Fruit fly (Drosophila melanogaster) whole organism, embryonic: ENCODE results near the gene Mvl.
A peak's percentile ranks its signal among the peaks of the same experiment; 100 is the strongest.

ENCODE experiments used
- Blimp-1 ChIP-seq: fragments of 200-800 bp; sonication (Bioruptor generic); optimal IDR thresholded peaks from 3 replicates; lab custom pipeline; 2018; ENCODE audit warnings: missing biosample characterization, missing genetic modification characterization, mild to moderate bottlenecking, moderate library complexity, missing genetic modification reagents
- CG12391 ChIP-seq: fragments of 200-800 bp; sonication (Bioruptor generic); optimal IDR thresholded peaks from 3 replicates; lab custom pipeline; 2018; ENCODE audit warnings: missing biosample characterization, mild to moderate bottlenecking, missing genetic modification characterization, moderate library complexity
- CG2129 ChIP-seq: fragments of 200-800 bp; sonication (Bioruptor generic); IDR thresholded peaks from 2 replicates; pipeline ENCODE4 v1.3.6; 2022; ENCODE audit warnings: missing biosample characterization, missing genetic modification characterization; ENCODE audit not compliant: partially characterized antibody
- CG4730 ChIP-seq: fragments of 200-800 bp; sonication (Bioruptor generic); IDR thresholded peaks from 2 replicates; pipeline ENCODE4 v1.3.6; 2022; ENCODE audit warnings: missing biosample characterization, missing genetic modification characterization
- CG6689 ChIP-seq: fragments of 200-800 bp; sonication (Bioruptor generic); IDR thresholded peaks from 2 replicates; pipeline ENCODE4 v1.3.6; 2022; ENCODE audit warnings: missing biosample characterization, missing genetic modification characterization
- CG6791 ChIP-seq: fragments of 200-800 bp; sonication (Bioruptor generic); IDR thresholded peaks from 3 replicates; pipeline ENCODE4 v1.3.6; 2022; ENCODE audit warnings: missing biosample characterization, missing genetic modification characterization; ENCODE audit not compliant: partially characterized antibody
- CG8388 ChIP-seq: fragments of 200-800 bp; sonication (Bioruptor generic); optimal IDR thresholded peaks from 2 replicates; lab custom pipeline; 2019; ENCODE audit warnings: missing biosample characterization, mild to moderate bottlenecking, missing genetic modification characterization, moderate library complexity
- Dll ChIP-seq: fragments of 200-800 bp; sonication (Bioruptor generic); IDR thresholded peaks from 4 replicates; pipeline ENCODE4 v1.3.6; 2022; ENCODE audit warnings: missing biosample characterization, missing genetic modification characterization; ENCODE audit not compliant: partially characterized antibody
- HLH4C ChIP-seq: fragments of 200-800 bp; sonication (Bioruptor generic); IDR thresholded peaks from 3 replicates; pipeline ENCODE4 v1.3.6; 2022; ENCODE audit warnings: missing biosample characterization, missing genetic modification characterization; ENCODE audit not compliant: partially characterized antibody
- Hey ChIP-seq: fragments of 200-800 bp; sonication (Bioruptor generic); optimal IDR thresholded peaks from 3 replicates; lab custom pipeline; 2018; ENCODE audit warnings: missing biosample characterization, mild to moderate bottlenecking, missing genetic modification characterization
- Hr3 ChIP-seq: fragments of 200-800 bp; sonication (Bioruptor generic); optimal IDR thresholded peaks from 3 replicates; lab custom pipeline; 2016; ENCODE audit warnings: missing biosample characterization, missing genetic modification characterization
- Jarid2 ChIP-seq: fragments of 200-800 bp; sonication (Bioruptor generic); optimal IDR thresholded peaks from 3 replicates; lab custom pipeline; 2017; ENCODE audit warnings: mild to moderate bottlenecking, missing biosample characterization, missing genetic modification reagents, missing genetic modification characterization
- MBD-R2 ChIP-seq: fragments of 200-800 bp; sonication (Bioruptor generic); IDR thresholded peaks from 2 replicates; pipeline ENCODE4 v1.3.6; 2022; ENCODE audit warnings: missing biosample characterization, missing genetic modification characterization
- MESR4 ChIP-seq: fragments of 200-800 bp; sonication (Bioruptor generic); optimal IDR thresholded peaks from 2 replicates; lab custom pipeline; 2018; ENCODE audit warnings: missing biosample characterization, mild to moderate bottlenecking, missing genetic modification characterization, moderate library complexity
- NK7.1 ChIP-seq: fragments of 200-800 bp; sonication (Bioruptor generic); optimal IDR thresholded peaks from 3 replicates; lab custom pipeline; 2016; ENCODE audit warnings: missing biosample characterization, missing genetic modification characterization
- Scr ChIP-seq: fragments of 200-800 bp; sonication (Bioruptor generic); IDR thresholded peaks from 2 replicates; pipeline ENCODE4 v1.3.6; 2022; ENCODE audit warnings: missing biosample characterization, missing genetic modification characterization; ENCODE audit not compliant: partially characterized antibody
- Sox102F ChIP-seq: fragments of 200-800 bp; sonication (Bioruptor generic); optimal IDR thresholded peaks from 2 replicates; lab custom pipeline; 2018; ENCODE audit warnings: missing biosample characterization, mild to moderate bottlenecking, missing genetic modification characterization, moderate library complexity
- TFAM ChIP-seq: fragments of 200-800 bp; sonication (Bioruptor generic); optimal IDR thresholded peaks from 2 replicates; lab custom pipeline; 2017; ENCODE audit warnings: missing biosample characterization, missing genetic modification characterization, inconsistent platforms
- Trl ChIP-seq, 3 experiments: fragments of >200 bp in 2 of 3; fragments of 200-800 bp in 1 of 3; sonication (Bioruptor generic) in 1 of 3; optimal IDR thresholded peaks; 2 replicates in 1 of 3; 3 replicates in 2 of 3; lab custom pipeline; 2016 to 2017; ENCODE audit warnings: missing biosample characterization in 1 of 3, missing genetic modification characterization in 1 of 3
- Usf ChIP-seq: fragments of 200-800 bp; sonication (Bioruptor generic); optimal IDR thresholded peaks from 2 replicates; lab custom pipeline; 2017; ENCODE audit warnings: missing genotype, missing biosample characterization, missing genetic modification characterization
- Xbp1 ChIP-seq: fragments of 200-800 bp; sonication (Bioruptor generic); optimal IDR thresholded peaks from 3 replicates; lab custom pipeline; 2016; ENCODE audit warnings: missing biosample characterization, mild to moderate bottlenecking, missing genetic modification characterization
- al ChIP-seq: fragments of 200-800 bp; sonication (Bioruptor generic); IDR thresholded peaks from 2 replicates; pipeline ENCODE4 v1.3.6; 2022; ENCODE audit warnings: missing biosample characterization, missing genetic modification characterization
- ash1 ChIP-seq: fragments of 200-800 bp; sonication (Bioruptor generic); optimal IDR thresholded peaks from 2 replicates; lab custom pipeline; 2018; ENCODE audit warnings: missing biosample characterization, mild to moderate bottlenecking, missing genetic modification characterization
- bowl ChIP-seq: fragments of 200-800 bp; sonication (Bioruptor generic); IDR thresholded peaks from 2 replicates; pipeline ENCODE4 v1.3.6; 2022; ENCODE audit warnings: missing biosample characterization, missing genetic modification characterization
- bsh ChIP-seq, 2 experiments: fragments of 200-800 bp; sonication (Bioruptor generic); optimal IDR thresholded peaks; 2 replicates each; lab custom pipeline; 2017 to 2018; ENCODE audit warnings: mild to moderate bottlenecking in 2 of 2, missing biosample characterization in 2 of 2, missing genetic modification characterization in 2 of 2, moderate library complexity in 1 of 2
- cg ChIP-seq: fragments of 200-800 bp; sonication (Bioruptor generic); optimal IDR thresholded peaks from 3 replicates; lab custom pipeline; 2019; ENCODE audit warnings: missing biosample characterization, mild to moderate bottlenecking, missing genetic modification characterization, moderate library complexity
- chif ChIP-seq, 2 experiments: fragments of 200-800 bp; sonication (Bioruptor generic); optimal IDR thresholded peaks; 3 replicates each; lab custom pipeline; 2016; ENCODE audit warnings: missing biosample characterization in 2 of 2, missing genetic modification characterization in 2 of 2
- chn ChIP-seq: fragments of 200-800 bp; sonication (Bioruptor generic); optimal IDR thresholded peaks from 2 replicates; lab custom pipeline; 2016; ENCODE audit warnings: missing biosample characterization, missing genetic modification characterization
- ci ChIP-seq: fragments of 200-800 bp; sonication (Bioruptor generic); IDR thresholded peaks from 3 replicates; pipeline ENCODE4 v1.3.6; 2022; ENCODE audit warnings: missing biosample characterization, missing genetic modification characterization
- crol ChIP-seq: fragments of 200-800 bp; sonication (Bioruptor generic); IDR thresholded peaks from 2 replicates; pipeline ENCODE4 v1.3.6; 2022; ENCODE audit warnings: missing biosample characterization, missing genetic modification characterization
- dimm ChIP-seq: fragments of 200-800 bp; sonication (Bioruptor generic); IDR thresholded peaks from 2 replicates; pipeline ENCODE4 v1.3.6; 2022; ENCODE audit warnings: missing biosample characterization, missing genetic modification characterization
- dmrt11E ChIP-seq: fragments of 200-800 bp; sonication (Bioruptor generic); optimal IDR thresholded peaks from 3 replicates; lab custom pipeline; 2018; ENCODE audit warnings: missing biosample characterization, mild to moderate bottlenecking, missing genetic modification characterization, moderate library complexity
- dmrt99B ChIP-seq: fragments of 200-800 bp; sonication (Bioruptor generic); optimal IDR thresholded peaks from 2 replicates; lab custom pipeline; 2018; ENCODE audit warnings: missing biosample characterization, mild to moderate bottlenecking, missing genetic modification characterization, moderate library complexity
- gce ChIP-seq: fragments of 200-800 bp; sonication (Bioruptor generic); IDR thresholded peaks from 3 replicates; pipeline ENCODE4 v1.3.6; 2022; ENCODE audit warnings: missing biosample characterization, missing genetic modification characterization
- hkb ChIP-seq, 2 experiments: fragments of 200-800 bp in 1 of 2; fragments of >200 bp in 1 of 2; sonication (Bioruptor generic) in 1 of 2; IDR thresholded peaks in 1 of 2; optimal IDR thresholded peaks in 1 of 2; 2 replicates each; pipeline versions ENCODE4 v1.3.6 to Lab custom; 2017 to 2022; ENCODE audit warnings: missing biosample characterization in 1 of 2, missing genetic modification characterization in 1 of 2
- insv ChIP-seq, 2 experiments: fragments of 200-800 bp; sonication (Bioruptor generic); optimal IDR thresholded peaks; 3 replicates each; lab custom pipeline; 2016 to 2018; ENCODE audit warnings: missing biosample characterization in 2 of 2, missing genetic modification characterization in 2 of 2
- kay ChIP-seq: fragments of 200-800 bp; sonication (Bioruptor generic); optimal IDR thresholded peaks from 2 replicates; lab custom pipeline; 2016; ENCODE audit warnings: missing biosample characterization, missing genetic modification characterization
- nerfin-1 ChIP-seq: fragments of 200-800 bp; sonication (Bioruptor generic); optimal IDR thresholded peaks from 3 replicates; lab custom pipeline; 2019; ENCODE audit warnings: missing biosample characterization, mild to moderate bottlenecking, missing genetic modification characterization, moderate library complexity
- onecut ChIP-seq: fragments of 200-800 bp; sonication (Bioruptor generic); IDR thresholded peaks from 2 replicates; pipeline ENCODE4 v1.3.6; 2022; ENCODE audit warnings: missing biosample characterization, missing genetic modification characterization
- pros ChIP-seq: fragments of 200-800 bp; sonication (Bioruptor generic); optimal IDR thresholded peaks from 3 replicates; lab custom pipeline; 2019; ENCODE audit warnings: missing biosample characterization, mild to moderate bottlenecking, missing genetic modification characterization, moderate library complexity
- row ChIP-seq: fragments of 200-800 bp; sonication (Bioruptor generic); IDR thresholded peaks from 3 replicates; pipeline ENCODE4 v1.3.6; 2022; ENCODE audit warnings: missing biosample characterization, missing genetic modification characterization
- sens ChIP-seq: fragments of 200-800 bp; sonication (Bioruptor generic); peaks from one replicate; lab custom pipeline; 2016; ENCODE audit warnings: missing biosample characterization, missing genetic modification characterization
- sob ChIP-seq: fragments of 200-800 bp; sonication (Bioruptor generic); IDR thresholded peaks from 2 replicates; pipeline ENCODE4 v1.3.6; 2022; ENCODE audit warnings: missing biosample characterization, missing genetic modification characterization
- sr ChIP-seq: fragments of 200-800 bp; sonication (Bioruptor generic); IDR thresholded peaks from 3 replicates; pipeline ENCODE4 v1.3.6; 2022; ENCODE audit warnings: missing biosample characterization, missing genetic modification characterization
- tll ChIP-seq, 2 experiments: fragments of 200-800 bp in 1 of 2; fragments of >200 bp in 1 of 2; sonication (Bioruptor generic) in 1 of 2; optimal IDR thresholded peaks; 2 replicates each; lab custom pipeline; 2017 to 2019; ENCODE audit warnings: missing biosample characterization in 2 of 2, missing genetic modification characterization in 2 of 2, mild to moderate bottlenecking in 1 of 2, moderate library complexity in 1 of 2
- vnd ChIP-seq: fragments of 200-800 bp; sonication (Bioruptor generic); IDR thresholded peaks from 3 replicates; pipeline ENCODE4 v1.3.6; 2022; ENCODE audit warnings: missing biosample characterization, missing genetic modification characterization; ENCODE audit not compliant: partially characterized antibody

Gene Mvl

DNA sequence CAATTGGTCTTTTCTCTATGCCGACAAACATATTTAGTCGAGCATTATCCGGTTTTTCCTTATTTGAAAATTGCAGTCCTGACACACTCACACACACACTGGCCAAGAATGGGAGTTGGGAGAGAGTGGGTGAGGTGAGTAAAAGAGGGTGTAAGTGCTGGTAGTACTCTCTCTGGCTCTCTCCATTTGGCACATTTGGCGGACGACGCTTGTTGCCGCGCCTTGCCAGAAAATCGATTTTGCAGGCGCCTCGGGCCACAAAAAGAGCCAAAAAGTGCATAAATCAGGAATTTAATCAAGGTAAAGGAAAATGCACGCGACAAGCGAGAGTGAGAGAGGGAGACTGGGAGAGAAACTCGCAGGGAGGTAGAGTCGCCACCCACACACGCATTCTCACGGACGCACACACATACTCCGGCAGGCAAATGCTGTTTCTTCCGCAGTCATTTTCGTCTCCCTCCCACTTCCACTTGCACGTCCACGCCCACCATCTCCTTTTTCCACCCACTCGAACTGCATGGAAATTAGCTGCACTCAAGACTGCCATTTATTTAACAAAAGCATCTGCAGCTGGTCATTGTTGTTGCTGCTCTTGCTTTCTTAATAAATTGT, 36.0 kb upstream of the Mvl start:
- TF ChIP-seq Scr (GFP tag; lab: Robert Waterston, UW) (0 out of 2 replicates have a peak, but pooled peaks have one; percentile 6), MBD-R2 (GFP tag; lab: Robert Waterston, UW) (0 out of 2 replicates have a peak, but pooled peaks have one; percentile 10), cg (peak; percentile 55), tll (GFP tag; optimal IDR thresholded peaks at IDR 0.05; lab: Kevin White, UChicago) (peak in 1 of 2 experiments; percentile 32), sob (no peak), nerfin-1 (tag; lab: Kevin White, UChicago) (peak; percentile 30), HLH4C (GFP tag; lab: Robert Waterston, UW) (no peak), dmrt11E (no peak), CG6791 (GFP tag; lab: Robert Waterston, UW) (peak; percentile 39; the same call in 1 of the 3 replicates), pros (GFP tag; lab: Kevin White, UChicago) (peak; percentile 51), crol (peak; percentile 13; the same call in 1 of the 2 replicates), sr (GFP tag; lab: Robert Waterston, UW) (0 out of 3 replicates have a peak, but pooled peaks have one; percentile 11), hkb (optimal IDR thresholded peaks at IDR 0.05; lab: Kevin White, UChicago) (no peak), hkb (GFP tag; IDR thresholded peaks at IDR 0.05; lab: Robert Waterston, UW) (0 out of 2 replicates have a peak, but pooled peaks have one; percentile 14), sens (no peak), chn (GFP tag; lab: Kevin White, UChicago) (peak; percentile 27), CG6689 (peak; percentile 49), MESR4 (GFP tag; lab: Kevin White, UChicago) (no peak), vnd (GFP tag; lab: Robert Waterston, UW) (no peak), gce (0 out of 3 replicates have a peak, but pooled peaks have one; percentile 13), Dll (GFP tag; lab: Robert Waterston, UW) (peak; percentile 42; the same call in 1 of the 4 replicates), Hey (no peak), insv (GFP tag; optimal IDR thresholded peaks at IDR 0.05; lab: Kevin White, UChicago) (peak in 1 of 2 experiments; percentile 18), onecut (GFP tag; lab: Robert Waterston, UW) (peak; percentile 87), CG2129 (GFP tag; lab: Robert Waterston, UW) (no peak), Trl (optimal IDR thresholded peaks at IDR 0.05; lab: Kevin White, UChicago) (peak; percentile 70 to 72), Trl (GFP tag; optimal IDR thresholded peaks at IDR 0.05; lab: Kevin White, UChicago) (no peak)

DNA sequence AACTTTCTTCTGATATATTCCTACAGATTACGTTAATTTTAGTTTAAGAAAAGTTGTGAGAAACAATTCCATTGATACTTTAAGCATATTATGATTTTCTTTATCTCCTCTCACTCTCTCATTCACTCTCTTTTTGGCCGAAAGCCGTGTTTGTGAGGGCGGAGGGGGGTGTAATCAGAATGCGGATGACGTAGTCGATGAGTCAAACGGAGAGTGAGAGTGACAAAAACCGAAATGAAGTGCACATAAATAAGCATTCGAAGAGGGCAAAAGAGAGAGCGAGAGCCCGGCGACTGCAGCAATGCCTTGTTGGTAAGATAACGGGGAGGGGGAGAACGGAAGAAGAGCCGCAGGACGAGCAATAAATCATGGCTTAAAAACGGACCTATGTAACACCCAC, 33.7 kb upstream of the Mvl start:
- TF ChIP-seq MBD-R2 (GFP tag; lab: Robert Waterston, UW), result no peak
- TF ChIP-seq dimm (GFP tag; lab: Robert Waterston, UW), result no peak
- peak; percentile 93 for TF ChIP-seq Blimp-1
- no peak for TF ChIP-seq dmrt99B
- no peak for TF ChIP-seq Usf (GFP tag; lab: Kevin White, UChicago)
- TF ChIP-seq bowl (GFP tag; lab: Robert Waterston, UW), result no peak
- peak; percentile 5 to 53 for TF ChIP-seq Trl (optimal IDR thresholded peaks at IDR 0.05; lab: Kevin White, UChicago)
- TF ChIP-seq Trl (GFP tag; optimal IDR thresholded peaks at IDR 0.05; lab: Kevin White, UChicago), result no peak
- TF ChIP-seq crol, result peak; percentile 87
- TF ChIP-seq NK7.1, result no peak
- peak; percentile 33 for TF ChIP-seq kay (GFP tag; lab: Kevin White, UChicago)

DNA sequence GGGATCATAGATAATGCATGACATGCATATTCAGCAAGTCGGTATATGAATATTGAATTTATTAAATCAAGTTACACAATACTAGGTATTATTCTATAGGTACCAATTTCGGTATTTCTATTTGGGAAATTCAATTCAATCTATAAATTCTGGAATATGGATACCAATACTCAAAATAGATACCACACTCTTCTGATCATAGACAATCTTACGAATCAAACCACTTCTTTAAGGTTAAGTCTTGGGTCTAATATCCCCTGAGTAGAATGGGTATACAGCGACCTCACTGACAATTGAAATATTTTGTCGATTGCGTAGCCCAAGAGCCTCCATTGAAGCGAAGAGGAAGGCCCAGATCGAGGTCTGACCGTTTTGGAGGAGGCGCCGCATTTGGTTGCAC, 32.2 kb upstream of the Mvl start:
- peak in 1 of 2 experiments; percentile 5 for TF ChIP-seq chif (GFP tag; optimal IDR thresholded peaks at IDR 0.05; lab: Kevin White, UChicago)
- TF ChIP-seq Sox102F, result peak; percentile 56
- peak; percentile 1 for TF ChIP-seq Hr3 (GFP tag; lab: Kevin White, UChicago)
- no peak for TF ChIP-seq ash1 (GFP tag; lab: Kevin White, UChicago)
- no peak for TF ChIP-seq CG4730
- no peak for TF ChIP-seq Jarid2 (GFP tag; lab: Kevin White, UChicago)
- TF ChIP-seq al, result no peak
- no peak for TF ChIP-seq TFAM (GFP tag; lab: Kevin White, UChicago)
- peak; percentile 41; the same call in 2 of the 3 replicates for TF ChIP-seq row (GFP tag; lab: Robert Waterston, UW)
- TF ChIP-seq ci (GFP tag; lab: Robert Waterston, UW), result 0 out of 3 replicates have a peak, but pooled peaks have one; percentile 46
- peak in 1 of 2 experiments; percentile 29 for TF ChIP-seq bsh (GFP tag; optimal IDR thresholded peaks at IDR 0.05; lab: Kevin White, UChicago)
- TF ChIP-seq CG8388, result peak; percentile 0
- TF ChIP-seq CG12391, result peak; percentile 11
- peak; percentile 20 for TF ChIP-seq Xbp1 (GFP tag; lab: Kevin White, UChicago)
